Fruit fly (Drosophila melanogaster): ENCODE data around the gene Tudor-SN.

DNA sequence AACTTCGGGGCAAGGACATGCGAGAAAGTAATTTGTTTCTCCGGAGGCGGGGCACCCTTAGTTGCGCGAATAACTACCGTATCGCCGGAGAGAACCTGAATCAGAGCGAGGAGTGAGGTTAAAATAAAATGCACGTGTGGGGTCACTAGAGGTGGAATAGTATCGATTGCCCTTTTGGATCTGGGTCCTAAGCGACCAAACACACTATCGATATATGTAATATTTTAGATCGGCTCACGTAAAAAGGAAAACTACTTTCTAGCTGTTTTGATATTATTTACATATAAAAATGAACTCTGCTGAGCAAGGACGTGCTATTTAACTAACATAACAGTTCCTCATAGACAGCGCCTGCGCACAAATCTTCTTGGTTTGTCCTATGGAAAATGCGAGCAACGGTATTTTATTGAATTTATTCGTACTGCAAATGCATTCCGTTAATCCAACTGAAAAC lies 1.4 kb downstream of the Tudor-SN start:
- peak; percentile 5 for TF ChIP-seq CG7101 (tag; optimal IDR thresholded peaks at IDR 0.05)
- TF ChIP-seq Mnt (GFP tag; optimal IDR thresholded peaks at IDR 0.05) = peak; percentile 97
- no peak for TF ChIP-seq cic (GFP tag; optimal IDR thresholded peaks at IDR 0.05)
- TF ChIP-seq CG5204 (GFP tag; optimal IDR thresholded peaks at IDR 0.05) = no peak
- TF ChIP-seq Crg-1 (GFP tag; optimal IDR thresholded peaks at IDR 0.05) = no peak
- TF ChIP-seq CG12768 (GFP tag; optimal IDR thresholded peaks at IDR 0.05) = peak; percentile 58
- TF ChIP-seq CG11617 (GFP tag; optimal IDR thresholded peaks at IDR 0.05) = no peak
- TF ChIP-seq CG7045 (GFP tag; optimal IDR thresholded peaks at IDR 0.05) = no peak
- TF ChIP-seq bab1 (GFP tag; optimal IDR thresholded peaks at IDR 0.05) = no peak
- no peak for TF ChIP-seq CG14711 (tag; optimal IDR thresholded peaks at IDR 0.05)

Data from whole organism, adult.